Fruit fly (Drosophila melanogaster) whole organism, prepupa: Measurements from ENCODE around the gene Baldspot.

ENCODE experiments used
- CG10631 ChIP-seq: fragments of 200-800 bp; sonication (Bioruptor generic); optimal IDR thresholded peaks from 2 replicates; lab custom pipeline; 2016; ENCODE audit warnings: missing biosample characterization, missing genetic modification characterization
- CG6808 ChIP-seq: fragments of 200-800 bp; sonication (Bioruptor generic); optimal IDR thresholded peaks from 3 replicates; lab custom pipeline; 2017; ENCODE audit warnings: missing biosample characterization, missing genetic modification characterization, mild to moderate bottlenecking, moderate library complexity, missing genetic modification reagents
- CG8319 ChIP-seq: fragments of 200-800 bp; sonication (Bioruptor generic); optimal IDR thresholded peaks from 3 replicates; lab custom pipeline; 2016; ENCODE audit warnings: missing biosample characterization, missing genetic modification characterization
- CG9139 ChIP-seq: fragments of 200-800 bp; sonication (Bioruptor generic); optimal IDR thresholded peaks from 3 replicates; lab custom pipeline; 2017; ENCODE audit warnings: missing biosample characterization, mild to moderate bottlenecking, missing genetic modification characterization
- dsx ChIP-seq: fragments of 200-800 bp; optimal IDR thresholded peaks from 3 replicates; lab custom pipeline; 2019; ENCODE audit warnings: missing biosample characterization, mild to moderate bottlenecking, missing genetic modification characterization, moderate library complexity; ENCODE audit not compliant: poor library complexity, severe bottlenecking
- fd85E ChIP-seq: fragments of 200-800 bp; sonication (Bioruptor generic); optimal IDR thresholded peaks from 3 replicates; lab custom pipeline; 2016; ENCODE audit warnings: missing biosample characterization, missing genetic modification characterization
- svp ChIP-seq: fragments of 200-800 bp; sonication (Bioruptor generic); peaks from one replicate; lab custom pipeline; 2016; ENCODE audit warnings: missing biosample characterization, missing genetic modification characterization

DNA sequence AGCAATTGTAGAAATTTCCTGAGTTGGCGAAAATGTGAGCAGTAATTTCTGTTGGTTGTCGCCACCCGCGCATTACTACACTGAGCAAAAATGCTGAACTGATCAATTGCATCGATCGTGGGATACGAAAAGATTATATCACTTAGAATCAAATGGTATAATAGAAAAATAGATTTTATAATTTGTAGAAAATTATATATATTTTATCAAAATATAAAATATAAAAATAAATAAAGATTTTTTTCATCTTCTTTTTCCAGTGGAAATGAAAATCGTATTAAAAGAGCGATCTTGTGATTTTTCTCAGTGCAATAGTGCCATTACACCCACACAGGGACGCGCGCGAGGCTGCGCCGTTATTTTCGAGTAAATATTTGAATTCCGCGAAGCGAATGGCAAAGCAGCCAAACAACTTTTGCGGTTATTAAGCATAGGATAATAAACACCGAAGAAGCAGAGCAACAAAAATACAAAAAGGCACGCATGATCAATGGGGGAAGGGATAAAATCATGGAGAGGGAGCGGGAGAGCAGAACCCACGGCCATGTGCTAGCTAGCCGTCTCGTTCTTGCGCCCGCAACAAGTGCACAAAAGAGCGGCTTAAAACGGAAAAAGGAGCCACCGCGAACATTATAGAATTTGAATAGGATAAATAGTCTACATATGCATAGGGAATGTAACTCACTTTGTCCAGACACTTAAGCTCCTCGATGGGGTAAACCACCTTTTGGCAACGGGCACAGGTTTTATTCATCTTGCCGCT lies 49.0 kb upstream of the Baldspot start:
- TF ChIP-seq dsx (peak; percentile 73), svp (peak; percentile 86), CG10631 (peak; percentile 71), CG8319 (GFP tag; lab: Kevin White, UChicago) (no peak), CG6808 (GFP tag; lab: Kevin White, UChicago) (peak; percentile 62), CG9139 (GFP tag; lab: Kevin White, UChicago) (peak; percentile 34), fd85E (GFP tag; lab: Kevin White, UChicago) (no peak)
